Worm (Caenorhabditis elegans) whole organism, L2 larva: ENCODE results near the gene srh-79.

Source experiments
- aly-2 ChIP-seq: fragments of 150-350 bp; optimal IDR thresholded peaks from 2 replicates; lab custom pipeline; 2014; ENCODE audit warnings: missing biosample characterization, missing genetic modification characterization
- egl-27 ChIP-seq: sonication (generic microtip); optimal IDR thresholded peaks from 3 replicates; lab custom pipeline; 2017; ENCODE audit warnings: missing biosample characterization, missing genetic modification reagents, missing genetic modification characterization
- nhr-11 ChIP-seq: fragments of 150-350 bp; optimal IDR thresholded peaks from 2 replicates; lab custom pipeline; 2014; ENCODE audit warnings: missing biosample characterization, missing genetic modification characterization
- nhr-6 ChIP-seq: fragments of 150-350 bp; optimal IDR thresholded peaks from 2 replicates; lab custom pipeline; 2014; ENCODE audit warnings: missing biosample characterization, missing genetic modification characterization
- unc-39 ChIP-seq: fragments of 150-350 bp; optimal IDR thresholded peaks from 2 replicates; lab custom pipeline; 2014; ENCODE audit warnings: missing biosample characterization, missing genetic modification characterization
- zag-1 ChIP-seq: fragments of 150-350 bp; optimal IDR thresholded peaks from 2 replicates; lab custom pipeline; 2014; ENCODE audit warnings: missing biosample characterization, missing genetic modification characterization
- ztf-11 ChIP-seq: sonication (generic microtip); optimal IDR thresholded peaks from 2 replicates; lab custom pipeline; 2017; ENCODE audit warnings: missing biosample characterization, missing genetic modification characterization
- ztf-4 ChIP-seq: fragments of 150-350 bp; optimal IDR thresholded peaks from 2 replicates; lab custom pipeline; 2014; ENCODE audit warnings: missing biosample characterization, missing genetic modification characterization

- TF ChIP-seq aly-2 (tag; lab: Kevin White, UChicago) (no peak), nhr-6 (no peak), zag-1 (no peak), unc-39 (tag; lab: Kevin White, UChicago) (no peak), ztf-11 (tag; lab: Kevin White, UChicago) (no peak), ztf-4 (tag; lab: Kevin White, UChicago) (no peak), nhr-11 (tag; lab: Kevin White, UChicago) (no peak), egl-27 (tag; lab: Kevin White, UChicago) (no peak)
Observed at ce11 chrV:7543728-7544127, 46.2 kb downstream of the srh-79 start.
